Fruit fly (Drosophila melanogaster): Measurements from ENCODE around the gene GstD1.

dm6 chr3R:12365264-12365840 is 3.7 kb downstream of the GstD1 start, which contains the start of gene GstD10:
- TF ChIP-seq CG3726 (GFP tag; IDR thresholded peaks at IDR 0.05) (no peak), tx (GFP tag; optimal IDR thresholded peaks at IDR 0.05) (no peak), CG10462 (GFP tag; optimal IDR thresholded peaks at IDR 0.05) (no peak), BEAF-32 (GFP tag; optimal IDR thresholded peaks at IDR 0.05) (no peak), CG10543 (GFP tag; optimal IDR thresholded peaks at IDR 0.05) (no peak), CG30403 (GFP tag; optimal IDR thresholded peaks at IDR 0.05) (no peak), HHEX (GFP tag; optimal IDR thresholded peaks at IDR 0.05) (no peak), CG17361 (GFP tag; IDR thresholded peaks at IDR 0.05) (no peak), p53 (GFP tag; optimal IDR thresholded peaks at IDR 0.05) (no peak), NC2α (GFP tag; optimal IDR thresholded peaks at IDR 0.05) (no peak), CTCF (GFP tag; optimal IDR thresholded peaks at IDR 0.05) (no peak), CG18011 (GFP tag; optimal IDR thresholded peaks at IDR 0.05) (no peak)
